ENCODE assay signal across 1 fruit fly cellular context in genomic region chr3R:23280806-23281257, dm6.
TF ChIP-seq lines count a peak whose summit lies in the region.

TSS of gene orb (minus strand) at chr3R:23280856.
TSS of gene Cdc16 (plus strand) at chr3R:23281201.

TF ChIP-seq in whole organism, embryonic, 481 proteins besides CTCF, POLR2A, EP300 and RAD21 (continued from another document and continues in another):
- TF ChIP-seq CG11695 (GFP tag; IDR thresholded peaks at IDR 0.05; lab: Robert Waterston, UW): peak; percentile 91
- no peak for TF ChIP-seq eve (GFP tag; optimal IDR thresholded peaks at IDR 0.05; lab: Kevin White, UChicago)
- TF ChIP-seq CG9932 (GFP tag; IDR thresholded peaks at IDR 0.05; lab: Robert Waterston, UW): peak; percentile 95
- peak; percentile 89 for TF ChIP-seq sug (tag; optimal IDR thresholded peaks at IDR 0.05; lab: Kevin White, UChicago)
- TF ChIP-seq pan (optimal IDR thresholded peaks at IDR 0.05; lab: Kevin White, UChicago): no peak
- TF ChIP-seq pan (GFP tag; optimal IDR thresholded peaks at IDR 0.05 in 1 of 2, IDR thresholded peaks at IDR 0.05 in 1 of 2): peak in 1 of 2 experiments; percentile 96
- peak; percentile 95 for TF ChIP-seq CG30403 (GFP tag; optimal IDR thresholded peaks at IDR 0.05; lab: Kevin White, UChicago)
- TF ChIP-seq vfl (GFP tag; optimal IDR thresholded peaks at IDR 0.05; lab: Kevin White, UChicago): peak; percentile 70
- peak; percentile 95 for TF ChIP-seq stc (GFP tag; IDR thresholded peaks at IDR 0.05; lab: Robert Waterston, UW)
- peak; percentile 46 for TF ChIP-seq CG17802 (tag; optimal IDR thresholded peaks at IDR 0.05; lab: Kevin White, UChicago)
- TF ChIP-seq cato (GFP tag; optimal IDR thresholded peaks at IDR 0.05; lab: Kevin White, UChicago; ENCODE audit: borderline replicate concordance): peak; percentile 77
- TF ChIP-seq Spps (tag; optimal IDR thresholded peaks at IDR 0.05; lab: Kevin White, UChicago): peak; percentile 90
- TF ChIP-seq pzg (GFP tag; optimal IDR thresholded peaks at IDR 0.05; lab: Kevin White, UChicago): peak; percentile 58
- peak; percentile 91 for TF ChIP-seq Awh (GFP tag; IDR thresholded peaks at IDR 0.05; lab: Robert Waterston, UW)
- TF ChIP-seq Jarid2 (GFP tag; optimal IDR thresholded peaks at IDR 0.05; lab: Kevin White, UChicago): peak; percentile 51
- TF ChIP-seq tin (GFP tag; optimal IDR thresholded peaks at IDR 0.05; lab: Kevin White, UChicago): peak; percentile 93
- peak; percentile 76 for TF ChIP-seq klu (GFP tag; IDR thresholded peaks at IDR 0.05; lab: Robert Waterston, UW)
- TF ChIP-seq phol (tag; optimal IDR thresholded peaks at IDR 0.05; lab: Kevin White, UChicago): peak; percentile 92
- peak in 1 of 3 experiments; percentile 59 for TF ChIP-seq Stat92E (GFP tag; optimal IDR thresholded peaks at IDR 0.05; lab: Kevin White, UChicago)
- TF ChIP-seq ase (GFP tag; IDR thresholded peaks at IDR 0.05; lab: Robert Waterston, UW): peak; percentile 87
- peak; percentile 63 for TF ChIP-seq Ets97D (GFP tag; optimal IDR thresholded peaks at IDR 0.05; lab: Kevin White, UChicago)
- TF ChIP-seq hth (optimal IDR thresholded peaks at IDR 0.05; lab: Kevin White, UChicago): no peak
- TF ChIP-seq ara (GFP tag; IDR thresholded peaks at IDR 0.05; lab: Robert Waterston, UW): peak; percentile 83
- TF ChIP-seq Meics (GFP tag; optimal IDR thresholded peaks at IDR 0.05; lab: Kevin White, UChicago): peak; percentile 92
- TF ChIP-seq CG17612 (GFP tag; IDR thresholded peaks at IDR 0.05; lab: Robert Waterston, UW): peak; percentile 70
- TF ChIP-seq CG5180 (GFP tag; optimal IDR thresholded peaks at IDR 0.05; lab: Kevin White, UChicago): peak; percentile 99
- peak; percentile 16; the same call in 1 of the 3 replicates for TF ChIP-seq jigr1 (GFP tag; IDR thresholded peaks at IDR 0.05; lab: Robert Waterston, UW)
- peak; percentile 93 for TF ChIP-seq CG3847 (GFP tag; IDR thresholded peaks at IDR 0.05; lab: Robert Waterston, UW)
- TF ChIP-seq Elba2 (GFP tag; optimal IDR thresholded peaks at IDR 0.05; lab: Kevin White, UChicago): peak; percentile 81
- TF ChIP-seq CG2129 (GFP tag; IDR thresholded peaks at IDR 0.05; lab: Robert Waterston, UW; ENCODE audit: partially characterized antibody): no peak
- TF ChIP-seq CG9817 (tag; optimal IDR thresholded peaks at IDR 0.05; lab: Kevin White, UChicago): peak; percentile 92
- TF ChIP-seq CG7987 (GFP tag; optimal IDR thresholded peaks at IDR 0.05; lab: Kevin White, UChicago): peak; percentile 77
- TF ChIP-seq Bgb (GFP tag; IDR thresholded peaks at IDR 0.05; lab: Robert Waterston, UW; ENCODE audit: partially characterized antibody): no peak
- TF ChIP-seq ind (GFP tag; optimal IDR thresholded peaks at IDR 0.05; lab: Kevin White, UChicago): peak; percentile 92
- peak; percentile 67 for TF ChIP-seq CG4404 (GFP tag; IDR thresholded peaks at IDR 0.05; lab: Robert Waterston, UW)
- peak; percentile 54 for TF ChIP-seq CG1792 (GFP tag; optimal IDR thresholded peaks at IDR 0.05; lab: Kevin White, UChicago)
- TF ChIP-seq chm (GFP tag; IDR thresholded peaks at IDR 0.05; lab: Robert Waterston, UW): peak; percentile 88
- peak; percentile 36 for TF ChIP-seq CG12236 (GFP tag; optimal IDR thresholded peaks at IDR 0.05; lab: Kevin White, UChicago)
- TF ChIP-seq disco-r (GFP tag; optimal IDR thresholded peaks at IDR 0.05; lab: Kevin White, UChicago): peak; percentile 23
- TF ChIP-seq Oli (tag; optimal IDR thresholded peaks at IDR 0.05; lab: Kevin White, UChicago): peak; percentile 90
- TF ChIP-seq YL-1 (GFP tag; optimal IDR thresholded peaks at IDR 0.05; lab: Kevin White, UChicago): peak; percentile 51
- TF ChIP-seq tap (tag; optimal IDR thresholded peaks at IDR 0.05; lab: Kevin White, UChicago): peak; percentile 89
- TF ChIP-seq CG10462 (GFP tag; optimal IDR thresholded peaks at IDR 0.05; lab: Kevin White, UChicago): peak; percentile 73
- peak; percentile 81 for TF ChIP-seq CG14050 (GFP tag; IDR thresholded peaks at IDR 0.05; lab: Robert Waterston, UW)
- TF ChIP-seq E2f1 (GFP tag; IDR thresholded peaks at IDR 0.05; lab: Robert Waterston, UW): peak; percentile 94
- peak; percentile 88 for TF ChIP-seq D19A (tag; optimal IDR thresholded peaks at IDR 0.05; lab: Kevin White, UChicago)
- no peak for TF ChIP-seq sima (GFP tag; optimal IDR thresholded peaks at IDR 0.05; lab: Kevin White, UChicago)
- peak; percentile 72 for TF ChIP-seq sim (GFP tag; IDR thresholded peaks at IDR 0.05; lab: Robert Waterston, UW)
- peak; percentile 43 for TF ChIP-seq TFAM (GFP tag; optimal IDR thresholded peaks at IDR 0.05; lab: Kevin White, UChicago)
- peak; percentile 80 for TF ChIP-seq ATbp (GFP tag; optimal IDR thresholded peaks at IDR 0.05; lab: Kevin White, UChicago)
- peak; percentile 91 for TF ChIP-seq dmrt99B (tag; optimal IDR thresholded peaks at IDR 0.05; lab: Kevin White, UChicago)
- no peak for TF ChIP-seq yki (optimal IDR thresholded peaks at IDR 0.05; lab: Kevin White, UChicago)
- peak; percentile 94 for TF ChIP-seq CG11456 (GFP tag; IDR thresholded peaks at IDR 0.05; lab: Robert Waterston, UW)
- no peak for TF ChIP-seq CG14965 (GFP tag; optimal IDR thresholded peaks at IDR 0.05; lab: Kevin White, UChicago; ENCODE audit: borderline replicate concordance)
- TF ChIP-seq lola (GFP tag; optimal IDR thresholded peaks at IDR 0.05; lab: Kevin White, UChicago): peak in 1 of 3 experiments; percentile 82
- TF ChIP-seq otp (GFP tag; IDR thresholded peaks at IDR 0.05; lab: Robert Waterston, UW): peak; percentile 88
- peak; percentile 88 for TF ChIP-seq CG2889 (GFP tag; IDR thresholded peaks at IDR 0.05; lab: Robert Waterston, UW)
- TF ChIP-seq slp2 (GFP tag; optimal IDR thresholded peaks at IDR 0.05; lab: Kevin White, UChicago): peak; percentile 64
- TF ChIP-seq sob (GFP tag; IDR thresholded peaks at IDR 0.05; lab: Robert Waterston, UW): peak; percentile 96
- TF ChIP-seq trh (GFP tag; optimal IDR thresholded peaks at IDR 0.05; lab: Kevin White, UChicago): peak; percentile 86
- TF ChIP-seq CG13296 (GFP tag; optimal IDR thresholded peaks at IDR 0.05; lab: Kevin White, UChicago): peak; percentile 88
- TF ChIP-seq mld (GFP tag; IDR thresholded peaks at IDR 0.05; lab: Robert Waterston, UW; ENCODE audit: partially characterized antibody): no peak
- peak; percentile 91 for TF ChIP-seq Drgx (GFP tag; IDR thresholded peaks at IDR 0.05; lab: Robert Waterston, UW)
- TF ChIP-seq CG12942 (GFP tag; optimal IDR thresholded peaks at IDR 0.05; lab: Kevin White, UChicago): peak; percentile 91
- peak; percentile 97 for TF ChIP-seq slbo (GFP tag; IDR thresholded peaks at IDR 0.05; lab: Robert Waterston, UW)
- peak; percentile 68 for TF ChIP-seq CG30431 (GFP tag; optimal IDR thresholded peaks at IDR 0.05; lab: Kevin White, UChicago)
- no peak for TF ChIP-seq lbe (GFP tag; optimal IDR thresholded peaks at IDR 0.05; lab: Kevin White, UChicago)
- TF ChIP-seq CG13424 (tag; optimal IDR thresholded peaks at IDR 0.05; lab: Kevin White, UChicago): peak; percentile 93
- TF ChIP-seq Sox102F (GFP tag; optimal IDR thresholded peaks at IDR 0.05; lab: Kevin White, UChicago): peak; percentile 95
- TF ChIP-seq CG17186 (GFP tag; optimal IDR thresholded peaks at IDR 0.05; lab: Kevin White, UChicago): peak; percentile 27
- peak; percentile 63 for TF ChIP-seq CG8281 (tag; optimal IDR thresholded peaks at IDR 0.05; lab: Kevin White, UChicago)
- TF ChIP-seq CG11696 (GFP tag; IDR thresholded peaks at IDR 0.05; lab: Robert Waterston, UW): peak; percentile 80
- no peak for TF ChIP-seq cg (GFP tag; optimal IDR thresholded peaks at IDR 0.05; lab: Kevin White, UChicago)
- no peak; the same call in 1 of the 2 replicates for TF ChIP-seq GATAe (GFP tag; conservative IDR thresholded peaks at IDR 0.05; lab: Robert Waterston, UW)
- peak; percentile 68 for TF ChIP-seq CG8944 (GFP tag; optimal IDR thresholded peaks at IDR 0.05; lab: Kevin White, UChicago)
- peak; percentile 96 for TF ChIP-seq CG34422 (GFP tag; IDR thresholded peaks at IDR 0.05; lab: Robert Waterston, UW)
- no peak for TF ChIP-seq pfk (GFP tag; optimal IDR thresholded peaks at IDR 0.05; lab: Kevin White, UChicago)
- TF ChIP-seq Chrac-16 (GFP tag; optimal IDR thresholded peaks at IDR 0.05; lab: Kevin White, UChicago): peak; percentile 91
- TF ChIP-seq luna (GFP tag; optimal IDR thresholded peaks at IDR 0.05; lab: Kevin White, UChicago): peak; percentile 12
- TF ChIP-seq CG14441 (GFP tag; IDR thresholded peaks at IDR 0.05; lab: Robert Waterston, UW): peak; percentile 91
- TF ChIP-seq nerfin-2 (GFP tag; IDR thresholded peaks at IDR 0.05; lab: Robert Waterston, UW; ENCODE audit: partially characterized antibody): no peak
- TF ChIP-seq Hmx (GFP tag; optimal IDR thresholded peaks at IDR 0.05; lab: Kevin White, UChicago): peak; percentile 25
- peak; percentile 74 to 94 for TF ChIP-seq Hr51 (GFP tag; optimal IDR thresholded peaks at IDR 0.05; lab: Kevin White, UChicago)
- peak; percentile 90 for TF ChIP-seq CG14014 (GFP tag; IDR thresholded peaks at IDR 0.05; lab: Robert Waterston, UW)
- TF ChIP-seq CG18764 (GFP tag; optimal IDR thresholded peaks at IDR 0.05; lab: Kevin White, UChicago): peak; percentile 90
- no peak for TF ChIP-seq Doc3 (GFP tag; IDR thresholded peaks at IDR 0.05; lab: Robert Waterston, UW; ENCODE audit: partially characterized antibody)
- TF ChIP-seq CG3281 (GFP tag; optimal IDR thresholded peaks at IDR 0.05; lab: Kevin White, UChicago): peak; percentile 90
- peak; percentile 66 for TF ChIP-seq pum (GFP tag; optimal IDR thresholded peaks at IDR 0.05; lab: Kevin White, UChicago)
- peak; percentile 93 for TF ChIP-seq CoRest (tag; optimal IDR thresholded peaks at IDR 0.05; lab: Kevin White, UChicago)
- TF ChIP-seq ab (GFP tag; optimal IDR thresholded peaks at IDR 0.05; lab: Kevin White, UChicago): no peak
- TF ChIP-seq CG14667 (GFP tag; IDR thresholded peaks at IDR 0.05; lab: Robert Waterston, UW): peak; percentile 86
- peak; percentile 94 for TF ChIP-seq CG17359 (tag; optimal IDR thresholded peaks at IDR 0.05; lab: Kevin White, UChicago)
- TF ChIP-seq ken (GFP tag; IDR thresholded peaks at IDR 0.05; lab: Robert Waterston, UW): peak; percentile 93
- TF ChIP-seq ham (GFP tag; IDR thresholded peaks at IDR 0.05; lab: Robert Waterston, UW): no peak
- no peak for TF ChIP-seq hb (GFP tag; IDR thresholded peaks at IDR 0.05; lab: Robert Waterston, UW; ENCODE audit: partially characterized antibody)
- TF ChIP-seq zen (tag; optimal IDR thresholded peaks at IDR 0.05; lab: Kevin White, UChicago): peak; percentile 84
- TF ChIP-seq tna (GFP tag; IDR thresholded peaks at IDR 0.05; lab: Robert Waterston, UW; ENCODE audit: partially characterized antibody): no peak
- peak in 1 of 2 experiments; percentile 84 for TF ChIP-seq Eip74EF (GFP tag; optimal IDR thresholded peaks at IDR 0.05; lab: Kevin White, UChicago)
- peak; percentile 79 for TF ChIP-seq ro (GFP tag; IDR thresholded peaks at IDR 0.05; lab: Robert Waterston, UW)
- peak; percentile 86 for TF ChIP-seq CG16779 (GFP tag; IDR thresholded peaks at IDR 0.05; lab: Robert Waterston, UW)
- TF ChIP-seq gsb-n (tag; optimal IDR thresholded peaks at IDR 0.05; lab: Kevin White, UChicago): peak; percentile 92
- peak; percentile 34 for TF ChIP-seq en (GFP tag; optimal IDR thresholded peaks at IDR 0.05; lab: Kevin White, UChicago)
- TF ChIP-seq Scr (GFP tag; IDR thresholded peaks at IDR 0.05; lab: Robert Waterston, UW; ENCODE audit: partially characterized antibody): no peak
- peak; percentile 52 for TF ChIP-seq pnt (GFP tag; optimal IDR thresholded peaks at IDR 0.05; lab: Kevin White, UChicago)
- peak; percentile 81 for TF ChIP-seq onecut (GFP tag; IDR thresholded peaks at IDR 0.05; lab: Robert Waterston, UW)
- no peak for TF ChIP-seq vnd (GFP tag; IDR thresholded peaks at IDR 0.05; lab: Robert Waterston, UW; ENCODE audit: partially characterized antibody)
- TF ChIP-seq cas (GFP tag; IDR thresholded peaks at IDR 0.05; lab: Robert Waterston, UW): peak; percentile 85
- TF ChIP-seq CG33213 (GFP tag; optimal IDR thresholded peaks at IDR 0.05; lab: Kevin White, UChicago): peak; percentile 35
- TF ChIP-seq zf30C (GFP tag; optimal IDR thresholded peaks at IDR 0.05; lab: Kevin White, UChicago): peak; percentile 97
- peak; percentile 52 for TF ChIP-seq fu2 (GFP tag; optimal IDR thresholded peaks at IDR 0.05; lab: Kevin White, UChicago)
- TF ChIP-seq h (optimal IDR thresholded peaks at IDR 0.05; lab: Kevin White, UChicago): no peak
- TF ChIP-seq sisA (GFP tag; IDR thresholded peaks at IDR 0.05; lab: Robert Waterston, UW): peak; percentile 92
- peak; percentile 94 for TF ChIP-seq CG17328 (GFP tag; IDR thresholded peaks at IDR 0.05; lab: Robert Waterston, UW)
- TF ChIP-seq Hsf (GFP tag; optimal IDR thresholded peaks at IDR 0.05; lab: Kevin White, UChicago): peak; percentile 75
- TF ChIP-seq al (GFP tag; IDR thresholded peaks at IDR 0.05; lab: Robert Waterston, UW): peak; percentile 83
- 0 out of 3 replicates have a peak, but pooled peaks have one; percentile 37 for TF ChIP-seq CG2199 (GFP tag; IDR thresholded peaks at IDR 0.05; lab: Robert Waterston, UW)
- TF ChIP-seq CG11398 (GFP tag; optimal IDR thresholded peaks at IDR 0.05; lab: Kevin White, UChicago): peak; percentile 28
- TF ChIP-seq CG13775 (GFP tag; optimal IDR thresholded peaks at IDR 0.05; lab: Kevin White, UChicago): peak; percentile 90
- peak; percentile 79 for TF ChIP-seq CG3407 (GFP tag; optimal IDR thresholded peaks at IDR 0.05; lab: Kevin White, UChicago)
- TF ChIP-seq CG17829 (tag; optimal IDR thresholded peaks at IDR 0.05; lab: Kevin White, UChicago): peak; percentile 92
- peak; percentile 97 for TF ChIP-seq PHDP (tag; optimal IDR thresholded peaks at IDR 0.05; lab: Kevin White, UChicago)
- TF ChIP-seq Kr (GFP tag; optimal IDR thresholded peaks at IDR 0.05; lab: Kevin White, UChicago): no peak
- peak; percentile 83 for TF ChIP-seq CG6813 (GFP tag; optimal IDR thresholded peaks at IDR 0.05; lab: Kevin White, UChicago)
- TF ChIP-seq BEAF-32 (GFP tag; optimal IDR thresholded peaks at IDR 0.05; lab: Kevin White, UChicago): peak; percentile 21
- peak; percentile 32 for TF ChIP-seq crc (GFP tag; optimal IDR thresholded peaks at IDR 0.05; lab: Kevin White, UChicago)
- peak; percentile 76 for TF ChIP-seq exex (tag; optimal IDR thresholded peaks at IDR 0.05; lab: Kevin White, UChicago)
- TF ChIP-seq CG15601 (tag; optimal IDR thresholded peaks at IDR 0.05; lab: Kevin White, UChicago): peak; percentile 92
- TF ChIP-seq tio (GFP tag; optimal IDR thresholded peaks at IDR 0.05; lab: Kevin White, UChicago): peak; percentile 86
- TF ChIP-seq jumu (GFP tag; optimal IDR thresholded peaks at IDR 0.05; lab: Kevin White, UChicago): no peak
- TF ChIP-seq fru (optimal IDR thresholded peaks at IDR 0.05; lab: Kevin White, UChicago): no peak
- TF ChIP-seq grau (tag; optimal IDR thresholded peaks at IDR 0.05; lab: Kevin White, UChicago): peak; percentile 91
